Fruit fly (Drosophila melanogaster) whole organism, prepupa: Measurements from ENCODE around the gene form3.

ENCODE experiments used
- Blimp-1 ChIP-seq: fragments of 200-800 bp; sonication (Bioruptor generic); optimal IDR thresholded peaks from 3 replicates; lab custom pipeline; 2017; ENCODE audit warnings: missing biosample characterization, missing genetic modification characterization, mild to moderate bottlenecking, moderate library complexity, missing genetic modification reagents
- CG10631 ChIP-seq: fragments of 200-800 bp; sonication (Bioruptor generic); optimal IDR thresholded peaks from 2 replicates; lab custom pipeline; 2016; ENCODE audit warnings: missing biosample characterization, missing genetic modification characterization
- CG10669 ChIP-seq: fragments of 200-800 bp; sonication (Bioruptor generic); optimal IDR thresholded peaks from 3 replicates; lab custom pipeline; 2018; ENCODE audit warnings: missing biosample characterization, mild to moderate bottlenecking, missing genetic modification characterization, moderate library complexity
- CG11294 ChIP-seq: fragments of 200-800 bp; sonication (Bioruptor generic); IDR thresholded peaks from 2 replicates; pipeline ENCODE4 v1.3.6; 2022; ENCODE audit warnings: missing biosample characterization, missing genetic modification characterization
- CG11762 ChIP-seq: fragments of 200-800 bp; sonication (Bioruptor generic); optimal IDR thresholded peaks from 3 replicates; lab custom pipeline; 2016; ENCODE audit warnings: missing biosample characterization, missing genetic modification characterization; ENCODE audit not compliant: insufficient read depth
- CG11902 ChIP-seq: fragments of 200-800 bp; sonication (Bioruptor generic); optimal IDR thresholded peaks from 3 replicates; lab custom pipeline; 2016; ENCODE audit warnings: missing biosample characterization, missing genetic modification characterization
- CG15336 ChIP-seq: fragments of 200-800 bp; sonication (Bioruptor generic); IDR thresholded peaks from 2 replicates; pipeline ENCODE4 v1.3.6; 2022; ENCODE audit warnings: missing biosample characterization, missing genetic modification characterization
- CG1621 ChIP-seq: fragments of 200-800 bp; sonication (Bioruptor generic); optimal IDR thresholded peaks from 3 replicates; lab custom pipeline; 2018; ENCODE audit warnings: missing biosample characterization, mild to moderate bottlenecking, missing genetic modification characterization
- CG3032 ChIP-seq: fragments of 200-800 bp; optimal IDR thresholded peaks from 2 replicates; lab custom pipeline; 2019; ENCODE audit warnings: missing biosample characterization, mild to moderate bottlenecking, missing genetic modification characterization, moderate library complexity
- CG31627 ChIP-seq: fragments of 200-800 bp; sonication (Bioruptor generic); optimal IDR thresholded peaks from 3 replicates; lab custom pipeline; 2016; ENCODE audit warnings: missing biosample characterization, missing genetic modification characterization
- CG34406 ChIP-seq: fragments of 200-800 bp; sonication (Bioruptor generic); optimal IDR thresholded peaks from 3 replicates; lab custom pipeline; 2016; ENCODE audit warnings: missing biosample characterization, missing genetic modification characterization
- CG3919 ChIP-seq: fragments of 200-800 bp; sonication (Bioruptor generic); optimal IDR thresholded peaks from 3 replicates; lab custom pipeline; 2016; ENCODE audit warnings: missing biosample characterization, missing genetic modification characterization
- CG6163 ChIP-seq: fragments of 200-800 bp; sonication (Bioruptor generic); IDR thresholded peaks from 3 replicates; pipeline ENCODE4 v1.3.6; 2022; ENCODE audit warnings: missing biosample characterization, missing genetic modification characterization
- CG6276 ChIP-seq: fragments of 200-800 bp; sonication (Bioruptor generic); optimal IDR thresholded peaks from 2 replicates; lab custom pipeline; 2017; ENCODE audit warnings: missing biosample characterization, mild to moderate bottlenecking, missing genetic modification characterization
- CG6792 ChIP-seq: fragments of 200-800 bp; sonication (Bioruptor generic); optimal IDR thresholded peaks from 3 replicates; lab custom pipeline; 2016; ENCODE audit warnings: missing biosample characterization, missing genetic modification characterization
- CG6808 ChIP-seq: fragments of 200-800 bp; sonication (Bioruptor generic); optimal IDR thresholded peaks from 3 replicates; lab custom pipeline; 2017; ENCODE audit warnings: missing biosample characterization, missing genetic modification characterization, mild to moderate bottlenecking, moderate library complexity, missing genetic modification reagents
- CG6854 ChIP-seq: fragments of 200-800 bp; sonication (Bioruptor generic); optimal IDR thresholded peaks from 2 replicates; lab custom pipeline; 2017; ENCODE audit warnings: missing biosample characterization, mild to moderate bottlenecking, missing genetic modification characterization
- CG7368 ChIP-seq: fragments of 200-800 bp; sonication (Bioruptor generic); optimal IDR thresholded peaks from 3 replicates; lab custom pipeline; 2016; ENCODE audit warnings: missing biosample characterization, missing genetic modification characterization
- CG8319 ChIP-seq: fragments of 200-800 bp; sonication (Bioruptor generic); optimal IDR thresholded peaks from 3 replicates; lab custom pipeline; 2016; ENCODE audit warnings: missing biosample characterization, missing genetic modification characterization
- CG9139 ChIP-seq: fragments of 200-800 bp; sonication (Bioruptor generic); optimal IDR thresholded peaks from 3 replicates; lab custom pipeline; 2017; ENCODE audit warnings: missing biosample characterization, mild to moderate bottlenecking, missing genetic modification characterization
- Eip75B ChIP-seq: fragments of 200-800 bp; sonication (Bioruptor generic); optimal IDR thresholded peaks from 3 replicates; lab custom pipeline; 2016; ENCODE audit warnings: missing biosample characterization, missing genetic modification characterization
- Eip78C ChIP-seq: fragments of 200-800 bp; sonication (Bioruptor generic); peaks from one replicate; lab custom pipeline; 2016; ENCODE audit warnings: missing biosample characterization, missing genetic modification characterization
- Ets21C ChIP-seq: fragments of 200-800 bp; sonication (Bioruptor generic); optimal IDR thresholded peaks from 3 replicates; lab custom pipeline; 2016; ENCODE audit warnings: missing biosample characterization, missing genetic modification characterization
- Ets96B ChIP-seq: fragments of 200-800 bp; optimal IDR thresholded peaks from 2 replicates; lab custom pipeline; 2019; ENCODE audit warnings: missing biosample characterization, mild to moderate bottlenecking, missing genetic modification characterization, moderate library complexity
- Hr38 ChIP-seq: sonication (Bioruptor generic); optimal IDR thresholded peaks from 2 replicates; lab custom pipeline; 2016; ENCODE audit warnings: missing biosample characterization, missing genetic modification characterization
- Hr4 ChIP-seq: fragments of 200-800 bp; sonication (Bioruptor generic); optimal IDR thresholded peaks from 3 replicates; lab custom pipeline; 2016; ENCODE audit warnings: missing biosample characterization, missing genetic modification characterization
- Lpt ChIP-seq: fragments of 200-800 bp; sonication (Bioruptor generic); optimal IDR thresholded peaks from 3 replicates; lab custom pipeline; 2016; ENCODE audit warnings: missing biosample characterization, missing genetic modification characterization
- Met ChIP-seq: fragments of 200-800 bp; sonication (Bioruptor generic); optimal IDR thresholded peaks from 3 replicates; lab custom pipeline; 2016; ENCODE audit warnings: missing biosample characterization, missing genetic modification characterization
- OdsH ChIP-seq: fragments of 200-800 bp; sonication (Bioruptor generic); optimal IDR thresholded peaks from 3 replicates; lab custom pipeline; 2016; ENCODE audit warnings: missing biosample characterization, missing genetic modification characterization
- Smox ChIP-seq: fragments of 200-800 bp; sonication (Bioruptor generic); optimal IDR thresholded peaks from 3 replicates; lab custom pipeline; 2016; ENCODE audit warnings: missing biosample characterization, missing genetic modification characterization
- Sox102F ChIP-seq: fragments of 200-800 bp; sonication (Bioruptor generic); optimal IDR thresholded peaks from 2 replicates; lab custom pipeline; 2016; ENCODE audit warnings: missing biosample characterization, mild to moderate bottlenecking, missing genetic modification characterization
- Sox14 ChIP-seq: fragments of 200-800 bp; sonication (Bioruptor generic); optimal IDR thresholded peaks from 3 replicates; lab custom pipeline; 2016; ENCODE audit warnings: missing biosample characterization, missing genetic modification characterization
- Sox15 ChIP-seq: fragments of 200-800 bp; sonication (Bioruptor generic); optimal IDR thresholded peaks from 3 replicates; lab custom pipeline; 2016; ENCODE audit warnings: missing biosample characterization, missing genetic modification characterization
- acj6 ChIP-seq: fragments of 200-800 bp; sonication (Bioruptor generic); optimal IDR thresholded peaks from 3 replicates; lab custom pipeline; 2016; ENCODE audit warnings: missing biosample characterization, missing genetic modification characterization
- cyc ChIP-seq: fragments of 200-800 bp; sonication (Bioruptor generic); optimal IDR thresholded peaks from 3 replicates; lab custom pipeline; 2016; ENCODE audit warnings: missing biosample characterization, missing genetic modification characterization
- dsx ChIP-seq: fragments of 200-800 bp; optimal IDR thresholded peaks from 3 replicates; lab custom pipeline; 2019; ENCODE audit warnings: missing biosample characterization, mild to moderate bottlenecking, missing genetic modification characterization, moderate library complexity; ENCODE audit not compliant: poor library complexity, severe bottlenecking
- eg ChIP-seq: fragments of 200-800 bp; sonication (Bioruptor generic); IDR thresholded peaks from 3 replicates; pipeline ENCODE4 v1.3.6; 2022; ENCODE audit warnings: missing biosample characterization, missing genetic modification characterization
- esn ChIP-seq: fragments of 200-800 bp; sonication (Bioruptor generic); optimal IDR thresholded peaks from 2 replicates; lab custom pipeline; 2016; ENCODE audit warnings: missing biosample characterization, mild to moderate bottlenecking, missing genetic modification characterization, moderate library complexity
- fd59A ChIP-seq: fragments of 200-800 bp; sonication (Bioruptor generic); optimal IDR thresholded peaks from 2 replicates; lab custom pipeline; 2017; ENCODE audit warnings: missing biosample characterization, mild to moderate bottlenecking, missing genetic modification characterization, missing genetic modification reagents
- fd85E ChIP-seq: fragments of 200-800 bp; sonication (Bioruptor generic); optimal IDR thresholded peaks from 3 replicates; lab custom pipeline; 2016; ENCODE audit warnings: missing biosample characterization, missing genetic modification characterization
- lz ChIP-seq: fragments of 200-800 bp; sonication (Bioruptor generic); optimal IDR thresholded peaks from 3 replicates; lab custom pipeline; 2016; ENCODE audit warnings: missing biosample characterization, missing genetic modification characterization
- pdm3 ChIP-seq: fragments of 200-800 bp; sonication (Bioruptor generic); optimal IDR thresholded peaks from 3 replicates; lab custom pipeline; 2016; ENCODE audit warnings: missing biosample characterization, missing genetic modification characterization
- salr ChIP-seq, 2 experiments: fragments of 200-800 bp; sonication (Bioruptor generic); optimal IDR thresholded peaks; 3 replicates each; lab custom pipeline; 2016 to 2018; ENCODE audit warnings: missing biosample characterization in 2 of 2, missing genetic modification characterization in 2 of 2, mild to moderate bottlenecking in 1 of 2
- spab ChIP-seq: fragments of 200-800 bp; sonication (Bioruptor generic); optimal IDR thresholded peaks from 2 replicates; lab custom pipeline; 2017; ENCODE audit warnings: missing biosample characterization, mild to moderate bottlenecking, missing genetic modification characterization, missing genetic modification reagents
- ss ChIP-seq, 2 experiments: fragments of 200-800 bp; sonication (Bioruptor generic); optimal IDR thresholded peaks; 2 replicates in 1 of 2; 3 replicates in 1 of 2; lab custom pipeline; 2017 to 2018; ENCODE audit warnings: mild to moderate bottlenecking in 2 of 2, missing biosample characterization in 2 of 2, missing genetic modification characterization in 2 of 2, moderate library complexity in 1 of 2
- svp ChIP-seq: fragments of 200-800 bp; sonication (Bioruptor generic); peaks from one replicate; lab custom pipeline; 2016; ENCODE audit warnings: missing biosample characterization, missing genetic modification characterization
- topi ChIP-seq: fragments of 200-800 bp; sonication (Bioruptor generic); optimal IDR thresholded peaks from 3 replicates; lab custom pipeline; 2016; ENCODE audit warnings: missing biosample characterization, missing genetic modification characterization
- vri ChIP-seq: fragments of 200-800 bp; sonication (Bioruptor generic); optimal IDR thresholded peaks from 3 replicates; lab custom pipeline; 2016; ENCODE audit warnings: missing biosample characterization, mild to moderate bottlenecking, missing genetic modification characterization

form3 gene

DNA sequence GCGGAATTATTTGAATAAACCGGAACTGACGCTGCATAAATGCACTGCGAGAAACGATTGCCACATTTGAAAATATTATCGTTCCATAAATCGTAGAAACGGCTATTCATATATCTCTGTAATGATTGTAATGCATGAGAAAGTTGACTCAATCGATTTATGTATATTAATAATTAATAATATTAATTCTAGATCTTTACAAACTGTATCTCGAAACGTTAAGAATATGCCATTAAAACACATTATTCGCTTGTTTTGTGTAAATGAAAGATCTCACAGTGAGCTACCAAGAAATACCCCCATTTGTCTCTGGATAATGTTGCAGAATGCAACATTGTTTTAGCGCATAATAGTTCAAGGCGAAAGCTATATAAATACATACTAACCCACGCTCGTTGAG is 55.2 kb downstream of the form3 start (continued):
- TF ChIP-seq Ets96B (tag; lab: Kevin White, UChicago) (peak; percentile 86), CG6163 (peak; percentile 83; the same call in 2 of the 3 replicates), ss (GFP tag; optimal IDR thresholded peaks at IDR 0.05; lab: Kevin White, UChicago) (peak; percentile 47 to 68), fd85E (GFP tag; lab: Kevin White, UChicago) (no peak), Smox (peak; percentile 24), CG6854 (no peak), cyc (peak; percentile 24), CG10631 (GFP tag; lab: Kevin White, UChicago) (peak; percentile 84), Ets21C (no peak), dsx (GFP tag; lab: Kevin White, UChicago) (peak; percentile 98), Sox15 (peak; percentile 28), vri (no peak), CG3032 (tag; lab: Kevin White, UChicago) (peak; percentile 84), CG31627 (GFP tag; lab: Kevin White, UChicago) (peak; percentile 9), Blimp-1 (no peak), CG9139 (GFP tag; lab: Kevin White, UChicago) (peak; percentile 67), CG7368 (GFP tag; lab: Kevin White, UChicago) (peak; percentile 62), CG6276 (GFP tag; lab: Kevin White, UChicago) (peak; percentile 76), eg (GFP tag; lab: Robert Waterston, UW) (peak; percentile 71), esn (peak; percentile 59), pdm3 (GFP tag; lab: Kevin White, UChicago) (peak; percentile 43), Lpt (GFP tag; lab: Kevin White, UChicago) (peak; percentile 66), CG34406 (peak; percentile 78), CG10669 (GFP tag; lab: Kevin White, UChicago) (peak; percentile 87), Hr38 (GFP tag; lab: Kevin White, UChicago) (no peak), Hr4 (GFP tag; lab: Kevin White, UChicago) (peak; percentile 77), CG11762 (GFP tag; lab: Kevin White, UChicago) (peak; percentile 69), Sox102F (GFP tag; lab: Kevin White, UChicago) (peak; percentile 41), CG11294 (no peak; the same call in 1 of the 2 replicates), Eip78C (GFP tag; lab: Kevin White, UChicago) (peak; percentile 94), OdsH (GFP tag; lab: Kevin White, UChicago) (peak; percentile 82), lz (peak; percentile 35), fd59A (GFP tag; lab: Kevin White, UChicago) (peak; percentile 74), CG11902 (GFP tag; lab: Kevin White, UChicago) (peak; percentile 25), Eip75B (GFP tag; lab: Kevin White, UChicago) (peak; percentile 48), acj6 (peak; percentile 77)

dm6 chr3L:7150850-7151249 is 56.2 kb downstream of the form3 start:
- TF ChIP-seq CG6808 (peak; percentile 75), Lpt (GFP tag; lab: Kevin White, UChicago) (peak; percentile 77), Met (GFP tag; lab: Kevin White, UChicago) (peak; percentile 50), Blimp-1 (no peak), CG6276 (GFP tag; lab: Kevin White, UChicago) (peak; percentile 77), OdsH (GFP tag; lab: Kevin White, UChicago) (peak; percentile 82), CG6163 (peak; percentile 93), CG15336 (GFP tag; lab: Robert Waterston, UW) (peak; percentile 91), Sox14 (peak; percentile 75), topi (peak; percentile 61), ss (GFP tag; optimal IDR thresholded peaks at IDR 0.05; lab: Kevin White, UChicago) (peak; percentile 74 to 79), Eip75B (GFP tag; lab: Kevin White, UChicago) (peak; percentile 75), Smox (peak; percentile 36), CG3919 (GFP tag; lab: Kevin White, UChicago) (peak; percentile 80), spab (GFP tag; lab: Kevin White, UChicago) (peak; percentile 78), salr (GFP tag; optimal IDR thresholded peaks at IDR 0.05; lab: Kevin White, UChicago) (peak; percentile 56 to 60), CG11762 (GFP tag; lab: Kevin White, UChicago) (peak; percentile 66), lz (peak; percentile 35), svp (GFP tag; lab: Kevin White, UChicago) (no peak), eg (GFP tag; lab: Robert Waterston, UW) (peak; percentile 94), CG8319 (GFP tag; lab: Kevin White, UChicago) (peak; percentile 44), esn (peak; percentile 51), cyc (peak; percentile 49), CG1621 (tag; lab: Kevin White, UChicago) (peak; percentile 72), Hr4 (GFP tag; lab: Kevin White, UChicago) (peak; percentile 87), CG7368 (GFP tag; lab: Kevin White, UChicago) (peak; percentile 63), acj6 (peak; percentile 78), CG11294 (peak; percentile 83), CG10669 (GFP tag; lab: Kevin White, UChicago) (peak; percentile 81), CG6792 (GFP tag; lab: Kevin White, UChicago) (peak; percentile 49), Sox15 (peak; percentile 28)
